Fruit fly (Drosophila melanogaster): Measurements from ENCODE around the gene CG14710.

The CG14710 gene

DNA sequence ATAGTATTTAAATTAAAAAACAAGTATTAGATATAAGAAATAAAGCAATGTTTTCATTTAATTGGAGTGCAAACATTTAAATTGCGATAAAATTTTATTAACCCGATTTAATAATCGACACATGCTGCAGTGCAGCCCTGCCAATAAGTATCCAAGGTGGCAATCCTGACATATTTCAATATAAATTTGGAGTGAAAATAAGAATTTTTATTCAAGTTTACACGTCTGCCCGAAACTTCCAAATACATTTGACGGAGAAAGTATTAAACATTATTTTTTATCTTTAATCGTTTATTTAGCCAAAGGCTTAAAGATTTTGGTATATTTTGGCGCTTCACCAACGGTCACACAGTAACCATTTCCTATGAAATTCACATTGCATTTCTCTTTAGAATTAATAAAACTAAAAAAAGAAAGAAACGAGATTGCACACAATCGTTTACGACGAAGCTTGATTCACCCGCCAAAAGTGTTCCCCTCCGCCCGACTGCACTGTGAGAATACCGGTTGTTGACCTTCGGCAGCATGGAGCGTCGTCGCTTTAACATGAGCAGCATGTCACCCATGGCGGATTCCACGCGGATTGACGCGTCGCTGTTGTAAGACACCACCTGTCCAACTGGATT, 8.6 kb downstream of the CG14710 start, which contains the start of gene CG14712 (continued):
- TF ChIP-seq sim (GFP tag; IDR thresholded peaks at IDR 0.05) (no peak), wek (GFP tag; optimal IDR thresholded peaks at IDR 0.05) (no peak), stwl (tag; optimal IDR thresholded peaks at IDR 0.05) (peak; percentile 84), rib (GFP tag; IDR thresholded peaks at IDR 0.05) (no peak), nerfin-2 (GFP tag; IDR thresholded peaks at IDR 0.05; ENCODE audit: partially characterized antibody) (peak; percentile 48; the same call in 1 of the 2 replicates), crol (GFP tag; IDR thresholded peaks at IDR 0.05) (no peak), Med (GFP tag) (peak; percentile 79), cg (GFP tag; optimal IDR thresholded peaks at IDR 0.05) (no peak), Blimp-1 (GFP tag; optimal IDR thresholded peaks at IDR 0.05) (no peak), CG10654 (GFP tag; optimal IDR thresholded peaks at IDR 0.05) (no peak), CG12219 (GFP tag; optimal IDR thresholded peaks at IDR 0.05) (no peak), CG6272 (GFP tag; IDR thresholded peaks at IDR 0.05) (no peak), CG7786 (GFP tag; optimal IDR thresholded peaks at IDR 0.05) (no peak), CG15011 (GFP tag; optimal IDR thresholded peaks at IDR 0.05) (no peak), CG4424 (GFP tag; optimal IDR thresholded peaks at IDR 0.05) (peak; percentile 24), corto (GFP tag; optimal IDR thresholded peaks at IDR 0.05) (no peak), grau (tag; optimal IDR thresholded peaks at IDR 0.05) (no peak), CG9727 (GFP tag; optimal IDR thresholded peaks at IDR 0.05) (no peak), CG13624 (GFP tag; optimal IDR thresholded peaks at IDR 0.05) (peak; percentile 42), Vsx1 (GFP tag; optimal IDR thresholded peaks at IDR 0.05) (no peak), hbn (GFP tag; IDR thresholded peaks at IDR 0.05; ENCODE audit: partially characterized antibody) (peak; percentile 48; the same call in 1 of the 2 replicates), gcm (GFP tag; optimal IDR thresholded peaks at IDR 0.05) (no peak), Ada2b (GFP tag; IDR thresholded peaks at IDR 0.05) (no peak), grn (GFP tag; optimal IDR thresholded peaks at IDR 0.05) (no peak), Sin3A (optimal IDR thresholded peaks at IDR 0.05) (no peak), CG4282 (GFP tag; optimal IDR thresholded peaks at IDR 0.05) (no peak), dysf (GFP tag; IDR thresholded peaks at IDR 0.05) (no peak), CG15696 (tag; optimal IDR thresholded peaks at IDR 0.05) (no peak), Dp (GFP tag; optimal IDR thresholded peaks at IDR 0.05) (peak; percentile 97), sna (GFP tag; IDR thresholded peaks at IDR 0.05; ENCODE audit: partially characterized antibody) (peak; percentile 67), CG10209 (GFP tag; optimal IDR thresholded peaks at IDR 0.05) (no peak), psq (GFP tag; optimal IDR thresholded peaks at IDR 0.05) (no peak), Ptx1 (GFP tag; IDR thresholded peaks at IDR 0.05) (no peak), Sox100B (GFP tag; optimal IDR thresholded peaks at IDR 0.05) (no peak), CG12744 (GFP tag; optimal IDR thresholded peaks at IDR 0.05) (no peak), sug (tag; optimal IDR thresholded peaks at IDR 0.05) (peak; percentile 38), zen2 (GFP tag; IDR thresholded peaks at IDR 0.05; ENCODE audit: partially characterized antibody) (no peak), Myb (GFP tag; optimal IDR thresholded peaks at IDR 0.05) (peak; percentile 47), CG1792 (GFP tag; optimal IDR thresholded peaks at IDR 0.05) (no peak), nau (GFP tag; optimal IDR thresholded peaks at IDR 0.05) (no peak), z (GFP tag; IDR thresholded peaks at IDR 0.05) (no peak), Spps (tag; optimal IDR thresholded peaks at IDR 0.05) (no peak), CG34376 (GFP tag; optimal IDR thresholded peaks at IDR 0.05) (peak; percentile 42), crc (GFP tag; optimal IDR thresholded peaks at IDR 0.05) (no peak), schlank (tag; optimal IDR thresholded peaks at IDR 0.05) (no peak), Dek (tag; optimal IDR thresholded peaks at IDR 0.05) (no peak), ato (GFP tag; IDR thresholded peaks at IDR 0.05; ENCODE audit: partially characterized antibody) (no peak), mam (GFP tag; optimal IDR thresholded peaks at IDR 0.05) (peak; percentile 39), CG9876 (GFP tag; optimal IDR thresholded peaks at IDR 0.05) (no peak), seq (GFP tag; IDR thresholded peaks at IDR 0.05) (no peak)
